Worm (Caenorhabditis elegans): ENCODE data around the gene hlh-6.
A peak's percentile ranks its signal among the peaks of the same experiment; 100 is the strongest.

hlh-6 gene

ce11 chrII:9566045-9566444 lies 48.6 kb downstream of the hlh-6 start:
- TF ChIP-seq hnd-1 (tag; optimal IDR thresholded peaks at IDR 0.05) (peak; percentile 79), hmbx-1 (tag; optimal IDR thresholded peaks at IDR 0.05) (peak; percentile 70), tbx-37 (GFP tag; conservative IDR thresholded peaks at IDR 0.05) (peak; percentile 92), tra-4 (tag; optimal IDR thresholded peaks at IDR 0.05) (peak; percentile 55), flt-1 (GFP tag; IDR thresholded peaks at IDR 0.05) (peak; percentile 95), aly-1 (tag; optimal IDR thresholded peaks at IDR 0.05) (peak; percentile 95), scrt-1 (GFP tag; IDR thresholded peaks at IDR 0.05) (peak; percentile 93), pes-1 (GFP tag; IDR thresholded peaks at IDR 0.05) (peak; percentile 95), ceh-13 (GFP tag; optimal IDR thresholded peaks at IDR 0.05) (peak; percentile 90), F13C5.2 (tag; optimal IDR thresholded peaks at IDR 0.05) (peak; percentile 95), ama-1 (optimal IDR thresholded peaks at IDR 0.05) (no peak), B0310.2 (tag; optimal IDR thresholded peaks at IDR 0.05) (peak; percentile 91), tbx-11 (GFP tag; IDR thresholded peaks at IDR 0.05) (peak; percentile 95), sea-1 (GFP tag; conservative IDR thresholded peaks at IDR 0.05) (peak; percentile 92), hmg-4 (GFP tag; optimal IDR thresholded peaks at IDR 0.05) (peak; percentile 86), ceh-36 (tag; optimal IDR thresholded peaks at IDR 0.05) (peak; percentile 94), ets-7 (tag; optimal IDR thresholded peaks at IDR 0.05) (peak; percentile 84)
